Fruit fly (Drosophila melanogaster) whole organism, embryonic: ENCODE results near the gene CG5823.

Experiments used
- B-H2 ChIP-seq: fragments of 200-800 bp; sonication (Bioruptor generic); optimal IDR thresholded peaks from 2 replicates; lab custom pipeline; 2018; ENCODE audit warnings: missing biosample characterization, mild to moderate bottlenecking, missing genetic modification characterization
- C15 ChIP-seq: fragments of 200-800 bp; sonication (Bioruptor generic); IDR thresholded peaks from 3 replicates; pipeline ENCODE4 v1.3.6; 2022; ENCODE audit warnings: missing biosample characterization, missing genetic modification characterization
- CG10147 ChIP-seq: fragments of 200-800 bp; sonication (Bioruptor generic); optimal IDR thresholded peaks from 2 replicates; lab custom pipeline; 2019; ENCODE audit warnings: missing biosample characterization, mild to moderate bottlenecking, missing genetic modification characterization, moderate library complexity
- CG10654 ChIP-seq: fragments of 200-800 bp; sonication (Bioruptor generic); optimal IDR thresholded peaks from 2 replicates; lab custom pipeline; 2016; ENCODE audit warnings: missing biosample characterization, missing genetic modification characterization
- CG13296 ChIP-seq: fragments of 200-800 bp; sonication (Bioruptor generic); optimal IDR thresholded peaks from 3 replicates; lab custom pipeline; 2018; ENCODE audit warnings: missing biosample characterization, mild to moderate bottlenecking, missing genetic modification characterization
- CG15479 ChIP-seq: fragments of 200-800 bp; sonication (Bioruptor generic); optimal IDR thresholded peaks from 3 replicates; lab custom pipeline; 2019; ENCODE audit warnings: missing biosample characterization, mild to moderate bottlenecking, missing genetic modification characterization, moderate library complexity
- CG16813 ChIP-seq: fragments of 200-800 bp; sonication (Bioruptor generic); IDR thresholded peaks from 3 replicates; pipeline ENCODE4 v1.3.6; 2022; ENCODE audit warnings: missing biosample characterization, missing genetic modification characterization; ENCODE audit not compliant: partially characterized antibody
- CG16863 ChIP-seq: fragments of 200-800 bp; sonication (Bioruptor generic); optimal IDR thresholded peaks from 3 replicates; lab custom pipeline; 2016; ENCODE audit warnings: missing biosample characterization, missing genetic modification characterization
- CG17186 ChIP-seq: fragments of 200-800 bp; sonication (Bioruptor generic); optimal IDR thresholded peaks from 3 replicates; lab custom pipeline; 2017; ENCODE audit warnings: missing biosample characterization, missing genetic modification reagents, missing genetic modification characterization
- CG1792 ChIP-seq: fragments of 200-800 bp; sonication (Bioruptor generic); optimal IDR thresholded peaks from 2 replicates; lab custom pipeline; 2016; ENCODE audit warnings: missing biosample characterization, missing genetic modification characterization
- CG2116 ChIP-seq: fragments of 200-800 bp; sonication (Bioruptor generic); optimal IDR thresholded peaks from 3 replicates; lab custom pipeline; 2018; ENCODE audit warnings: missing biosample characterization, mild to moderate bottlenecking, missing genetic modification characterization
- CG30020 ChIP-seq: fragments of 200-800 bp; optimal IDR thresholded peaks from 2 replicates; lab custom pipeline; 2019; ENCODE audit warnings: missing biosample characterization, mild to moderate bottlenecking, missing genetic modification characterization, moderate library complexity
- CG30431 ChIP-seq: fragments of 200-800 bp; sonication (Bioruptor generic); optimal IDR thresholded peaks from 2 replicates; lab custom pipeline; 2017; ENCODE audit warnings: missing biosample characterization, missing genetic modification characterization
- CG3163 ChIP-seq: fragments of 200-800 bp; sonication (Bioruptor generic); optimal IDR thresholded peaks from 3 replicates; lab custom pipeline; 2016; ENCODE audit warnings: missing biosample characterization, missing genetic modification characterization
- CG32532 ChIP-seq: fragments of 200-800 bp; sonication (Bioruptor generic); IDR thresholded peaks from 2 replicates; pipeline ENCODE4 v1.3.6; 2022; ENCODE audit warnings: missing biosample characterization, missing genetic modification characterization
- CG4424 ChIP-seq: fragments of 200-800 bp; sonication (Bioruptor generic); optimal IDR thresholded peaks from 3 replicates; lab custom pipeline; 2016; ENCODE audit warnings: missing biosample characterization, missing genetic modification characterization
- CG4820 ChIP-seq: fragments of 200-800 bp; sonication (Bioruptor generic); optimal IDR thresholded peaks from 3 replicates; lab custom pipeline; 2016; ENCODE audit warnings: missing biosample characterization, missing genetic modification characterization
- CG8765 ChIP-seq: fragments of 200-800 bp; sonication (Bioruptor generic); IDR thresholded peaks from 2 replicates; pipeline ENCODE4 v1.3.6; 2022; ENCODE audit warnings: missing biosample characterization, missing genetic modification characterization
- Chrac-16 ChIP-seq: fragments of 200-800 bp; sonication (Bioruptor generic); optimal IDR thresholded peaks from 3 replicates; lab custom pipeline; 2016; ENCODE audit warnings: missing biosample characterization, missing genetic modification characterization
- Dip2 ChIP-seq: fragments of 200-800 bp; sonication (Bioruptor generic); IDR thresholded peaks from 2 replicates; pipeline ENCODE4 v1.3.6; 2022; ENCODE audit warnings: missing biosample characterization, missing genetic modification characterization
- Eip74EF ChIP-seq, 2 experiments: fragments of 200-800 bp in 1 of 2; fragments of >200 bp in 1 of 2; sonication (Bioruptor generic) in 1 of 2; optimal IDR thresholded peaks; 2 replicates each; lab custom pipeline; 2017 to 2019; ENCODE audit warnings: missing biosample characterization in 2 of 2, missing genetic modification characterization in 2 of 2, mild to moderate bottlenecking in 1 of 2, moderate library complexity in 1 of 2
- Hand ChIP-seq: fragments of 200-800 bp; sonication (Bioruptor generic); optimal IDR thresholded peaks from 2 replicates; lab custom pipeline; 2017; ENCODE audit warnings: mild to moderate bottlenecking, missing biosample characterization, missing genetic modification reagents, missing genetic modification characterization
- Jarid2 ChIP-seq: fragments of 200-800 bp; sonication (Bioruptor generic); optimal IDR thresholded peaks from 3 replicates; lab custom pipeline; 2017; ENCODE audit warnings: mild to moderate bottlenecking, missing biosample characterization, missing genetic modification reagents, missing genetic modification characterization
- MTF-1 ChIP-seq: fragments of 200-800 bp; sonication (Bioruptor generic); optimal IDR thresholded peaks from 2 replicates; lab custom pipeline; 2018; ENCODE audit warnings: missing biosample characterization, mild to moderate bottlenecking, missing genetic modification characterization, borderline replicate concordance
- Scr ChIP-seq: fragments of 200-800 bp; sonication (Bioruptor generic); IDR thresholded peaks from 2 replicates; pipeline ENCODE4 v1.3.6; 2022; ENCODE audit warnings: missing biosample characterization, missing genetic modification characterization; ENCODE audit not compliant: partially characterized antibody
- Side ChIP-seq: fragments of 200-800 bp; sonication (Bioruptor generic); optimal IDR thresholded peaks from 2 replicates; lab custom pipeline; 2016; ENCODE audit warnings: missing biosample characterization, missing genetic modification characterization
- Sox100B ChIP-seq: fragments of 200-800 bp; sonication (Bioruptor generic); optimal IDR thresholded peaks from 3 replicates; lab custom pipeline; 2018; ENCODE audit warnings: missing biosample characterization, mild to moderate bottlenecking, missing genetic modification characterization
- Sry-β ChIP-seq: fragments of 200-800 bp; sonication (Bioruptor generic); optimal IDR thresholded peaks from 2 replicates; lab custom pipeline; 2018; ENCODE audit warnings: missing biosample characterization, mild to moderate bottlenecking, missing genetic modification characterization, moderate library complexity
- Taf1 ChIP-seq: fragments of 200-800 bp; sonication (Bioruptor generic); IDR thresholded peaks from 2 replicates; pipeline ENCODE4 v1.3.6; 2022; ENCODE audit warnings: missing biosample characterization, missing genetic modification characterization
- YL-1 ChIP-seq: fragments of 200-800 bp; sonication (Bioruptor generic); optimal IDR thresholded peaks from 3 replicates; lab custom pipeline; 2017; ENCODE audit warnings: missing biosample characterization, mild to moderate bottlenecking, missing genetic modification characterization
- ase ChIP-seq: fragments of 200-800 bp; sonication (Bioruptor generic); IDR thresholded peaks from 3 replicates; pipeline ENCODE4 v1.3.6; 2022; ENCODE audit warnings: missing biosample characterization, missing genetic modification characterization
- cad ChIP-seq: fragments of >200 bp; optimal IDR thresholded peaks from 2 replicates; lab custom pipeline; 2017; ENCODE audit warnings: missing biosample characterization, missing genetic modification characterization
- dimm ChIP-seq: fragments of 200-800 bp; sonication (Bioruptor generic); IDR thresholded peaks from 2 replicates; pipeline ENCODE4 v1.3.6; 2022; ENCODE audit warnings: missing biosample characterization, missing genetic modification characterization
- fd3F ChIP-seq: fragments of 200-800 bp; sonication (Bioruptor generic); optimal IDR thresholded peaks from 2 replicates; lab custom pipeline; 2018; ENCODE audit warnings: missing biosample characterization, mild to moderate bottlenecking, missing genetic modification characterization, moderate library complexity
- fd64A ChIP-seq: fragments of 200-800 bp; sonication (Bioruptor generic); optimal IDR thresholded peaks from 3 replicates; lab custom pipeline; 2018; ENCODE audit warnings: missing biosample characterization, mild to moderate bottlenecking, missing genetic modification characterization
- gem ChIP-seq: fragments of 200-800 bp; sonication (Bioruptor generic); optimal IDR thresholded peaks from 2 replicates; lab custom pipeline; 2019; ENCODE audit warnings: missing biosample characterization, mild to moderate bottlenecking, missing genetic modification characterization, moderate library complexity
- gsb-n ChIP-seq: fragments of 200-800 bp; sonication (Bioruptor generic); optimal IDR thresholded peaks from 3 replicates; lab custom pipeline; 2018; ENCODE audit warnings: missing biosample characterization, mild to moderate bottlenecking, missing genetic modification characterization
- hth ChIP-seq: fragments of >200 bp; optimal IDR thresholded peaks from 2 replicates; lab custom pipeline; 2017; ENCODE audit warnings: inconsistent platforms
- lilli ChIP-seq: fragments of 200-800 bp; sonication (Bioruptor generic); optimal IDR thresholded peaks from 3 replicates; lab custom pipeline; 2016; ENCODE audit warnings: missing biosample characterization, missing genetic modification characterization
- maf-S ChIP-seq: fragments of 200-800 bp; sonication (Bioruptor generic); optimal IDR thresholded peaks from 2 replicates; lab custom pipeline; 2016; ENCODE audit warnings: missing biosample characterization, missing genetic modification characterization
- nmo ChIP-seq: fragments of 200-800 bp; sonication (Bioruptor generic); optimal IDR thresholded peaks from 2 replicates; lab custom pipeline; 2018; ENCODE audit warnings: missing biosample characterization, mild to moderate bottlenecking, missing genetic modification characterization, moderate library complexity
- org-1 ChIP-seq: fragments of 200-800 bp; sonication (Bioruptor generic); optimal IDR thresholded peaks from 2 replicates; lab custom pipeline; 2017; ENCODE audit warnings: missing biosample characterization, missing genetic modification characterization
- pnt ChIP-seq: fragments of 200-800 bp; sonication (Bioruptor generic); optimal IDR thresholded peaks from 3 replicates; lab custom pipeline; 2016; ENCODE audit warnings: missing biosample characterization, missing genetic modification characterization
- pum ChIP-seq: fragments of 200-800 bp; sonication (Bioruptor generic); optimal IDR thresholded peaks from 2 replicates; lab custom pipeline; 2016; ENCODE audit warnings: missing biosample characterization, missing genetic modification characterization
- ro ChIP-seq: fragments of 200-800 bp; sonication (Bioruptor generic); IDR thresholded peaks from 2 replicates; pipeline ENCODE4 v1.3.6; 2022; ENCODE audit warnings: missing biosample characterization, missing genetic modification characterization
- run ChIP-seq: fragments of 200-800 bp; sonication (Bioruptor generic); optimal IDR thresholded peaks from 3 replicates; lab custom pipeline; 2018; ENCODE audit warnings: missing biosample characterization, mild to moderate bottlenecking, missing genetic modification characterization
- sens ChIP-seq: fragments of 200-800 bp; sonication (Bioruptor generic); peaks from one replicate; lab custom pipeline; 2016; ENCODE audit warnings: missing biosample characterization, missing genetic modification characterization
- seq ChIP-seq: fragments of 200-800 bp; sonication (Bioruptor generic); IDR thresholded peaks from 2 replicates; pipeline ENCODE4 v1.3.6; 2022; ENCODE audit warnings: missing biosample characterization, missing genetic modification characterization
- so ChIP-seq: fragments of 200-800 bp; sonication (Bioruptor generic); IDR thresholded peaks from 3 replicates; pipeline ENCODE4 v1.3.6; 2022; ENCODE audit warnings: missing biosample characterization, missing genetic modification characterization
- sug ChIP-seq: fragments of 200-800 bp; optimal IDR thresholded peaks from 2 replicates; lab custom pipeline; 2019; ENCODE audit warnings: missing biosample characterization, mild to moderate bottlenecking, missing genetic modification characterization, moderate library complexity
- tx ChIP-seq: fragments of 200-800 bp; sonication (Bioruptor generic); optimal IDR thresholded peaks from 2 replicates; lab custom pipeline; 2016; ENCODE audit warnings: missing biosample characterization, missing genetic modification characterization

Gene CG5823

DNA sequence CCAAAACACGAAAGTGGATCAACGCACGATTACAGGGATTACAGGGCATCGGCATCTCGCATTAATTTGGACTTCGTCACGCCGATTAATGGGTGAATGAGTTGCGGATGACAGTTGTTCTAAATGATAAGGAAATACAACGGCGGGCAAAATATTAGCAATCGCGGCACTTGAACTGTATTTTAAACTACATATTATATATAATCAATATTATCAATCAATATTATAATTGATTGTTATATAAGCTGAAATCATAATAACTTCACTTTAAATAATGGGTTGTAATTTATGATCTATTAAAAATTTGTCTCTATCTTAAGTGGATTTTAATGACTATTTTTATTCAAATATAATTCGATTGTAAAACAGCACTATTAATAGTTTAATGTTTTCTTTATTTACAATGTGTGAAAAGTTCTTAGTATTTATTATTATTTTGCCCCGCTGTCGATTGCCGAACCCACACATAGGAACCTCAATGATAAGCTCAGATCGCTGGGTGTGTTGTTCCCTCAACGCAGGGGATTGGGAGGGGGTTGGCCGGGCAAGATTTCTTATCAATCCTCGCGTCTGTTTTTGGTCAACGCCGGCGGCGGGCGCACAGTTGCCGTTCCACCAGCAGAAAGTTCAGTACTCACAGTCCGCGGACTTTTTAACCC, 848 bp upstream of the CG5823 start (continued):
- TF ChIP-seq fd64A: no peak
- TF ChIP-seq sug (tag; lab: Kevin White, UChicago): peak; percentile 97
- TF ChIP-seq Hand (GFP tag; lab: Kevin White, UChicago): peak; percentile 40
- no peak for TF ChIP-seq CG30020 (tag; lab: Kevin White, UChicago)
- no peak for TF ChIP-seq YL-1 (GFP tag; lab: Kevin White, UChicago)
- TF ChIP-seq CG32532: no peak; the same call in 1 of the 2 replicates
- no peak for TF ChIP-seq lilli (GFP tag; lab: Kevin White, UChicago)
- no peak for TF ChIP-seq CG3163 (GFP tag; lab: Kevin White, UChicago)
- no peak for TF ChIP-seq CG1792
- no peak for TF ChIP-seq dimm (GFP tag; lab: Robert Waterston, UW)
- TF ChIP-seq CG13296 (GFP tag; lab: Kevin White, UChicago): peak; percentile 13
- TF ChIP-seq sens (GFP tag; lab: Kevin White, UChicago): peak; percentile 68
- no peak for TF ChIP-seq ase (GFP tag; lab: Robert Waterston, UW)
- no peak for TF ChIP-seq run
- no peak for TF ChIP-seq CG8765 (GFP tag; lab: Robert Waterston, UW)
- no peak for TF ChIP-seq CG16863 (GFP tag; lab: Kevin White, UChicago)
- TF ChIP-seq CG16813 (GFP tag; lab: Robert Waterston, UW): no peak
- TF ChIP-seq seq: no peak
- TF ChIP-seq Jarid2 (GFP tag; lab: Kevin White, UChicago): no peak
- TF ChIP-seq maf-S (GFP tag; lab: Kevin White, UChicago): no peak
- peak; percentile 2 for TF ChIP-seq CG10147
- no peak for TF ChIP-seq C15 (GFP tag; lab: Robert Waterston, UW)
- TF ChIP-seq Sry-β (GFP tag; lab: Kevin White, UChicago): no peak
- no peak for TF ChIP-seq CG4820 (GFP tag; lab: Kevin White, UChicago)
- no peak for TF ChIP-seq gsb-n (tag; lab: Kevin White, UChicago)
- TF ChIP-seq hth (lab: Kevin White, UChicago): no peak
- no peak for TF ChIP-seq fd3F (GFP tag; lab: Kevin White, UChicago)
- TF ChIP-seq nmo: peak; percentile 52
- TF ChIP-seq pnt: no peak
- no peak for TF ChIP-seq MTF-1 (GFP tag; lab: Kevin White, UChicago)
- TF ChIP-seq CG15479 (GFP tag; lab: Kevin White, UChicago): no peak
- TF ChIP-seq cad (GFP tag; lab: Kevin White, UChicago): no peak
- TF ChIP-seq org-1 (GFP tag; lab: Kevin White, UChicago): peak; percentile 41
- no peak for TF ChIP-seq CG30431 (GFP tag; lab: Kevin White, UChicago)
- peak; percentile 37 for TF ChIP-seq Sox100B (GFP tag; lab: Kevin White, UChicago)
- no peak for TF ChIP-seq ro (GFP tag; lab: Robert Waterston, UW)
- no peak for TF ChIP-seq Dip2 (GFP tag; lab: Robert Waterston, UW)
- TF ChIP-seq so (GFP tag; lab: Robert Waterston, UW): no peak
- no peak for TF ChIP-seq Taf1
- peak in 1 of 2 experiments; percentile 68 for TF ChIP-seq Eip74EF (GFP tag; optimal IDR thresholded peaks at IDR 0.05; lab: Kevin White, UChicago)
- TF ChIP-seq CG17186 (GFP tag; lab: Kevin White, UChicago): no peak
- no peak for TF ChIP-seq tx (GFP tag; lab: Kevin White, UChicago)
- TF ChIP-seq Side (GFP tag; lab: Kevin White, UChicago): no peak
- peak; percentile 82 for TF ChIP-seq gem (tag; lab: Kevin White, UChicago)
- no peak for TF ChIP-seq Chrac-16 (GFP tag; lab: Kevin White, UChicago)
- no peak for TF ChIP-seq CG10654
- TF ChIP-seq CG4424: no peak
- no peak for TF ChIP-seq pum (GFP tag; lab: Kevin White, UChicago)
- TF ChIP-seq CG2116 (GFP tag; lab: Kevin White, UChicago): no peak
- no peak for TF ChIP-seq B-H2 (GFP tag; lab: Kevin White, UChicago)
- TF ChIP-seq Scr (GFP tag; lab: Robert Waterston, UW): no peak
